Fruit fly (Drosophila melanogaster) whole organism, prepupa: ENCODE data around the gene CG43093.

Source experiments
- CG10631 ChIP-seq: fragments of 200-800 bp; sonication (Bioruptor generic); optimal IDR thresholded peaks from 2 replicates; lab custom pipeline; 2016; ENCODE audit warnings: missing biosample characterization, missing genetic modification characterization
- CG11294 ChIP-seq: fragments of 200-800 bp; sonication (Bioruptor generic); IDR thresholded peaks from 2 replicates; pipeline ENCODE4 v1.3.6; 2022; ENCODE audit warnings: missing biosample characterization, missing genetic modification characterization
- CG11762 ChIP-seq: fragments of 200-800 bp; sonication (Bioruptor generic); optimal IDR thresholded peaks from 3 replicates; lab custom pipeline; 2016; ENCODE audit warnings: missing biosample characterization, missing genetic modification characterization; ENCODE audit not compliant: insufficient read depth
- CG11902 ChIP-seq: fragments of 200-800 bp; sonication (Bioruptor generic); optimal IDR thresholded peaks from 3 replicates; lab custom pipeline; 2016; ENCODE audit warnings: missing biosample characterization, missing genetic modification characterization
- CG32006 ChIP-seq: fragments of 200-800 bp; sonication (Bioruptor generic); optimal IDR thresholded peaks from 3 replicates; lab custom pipeline; 2017; ENCODE audit warnings: missing biosample characterization, mild to moderate bottlenecking, missing genetic modification characterization
- CG34406 ChIP-seq: fragments of 200-800 bp; sonication (Bioruptor generic); optimal IDR thresholded peaks from 3 replicates; lab custom pipeline; 2016; ENCODE audit warnings: missing biosample characterization, missing genetic modification characterization
- CG3919 ChIP-seq: fragments of 200-800 bp; sonication (Bioruptor generic); optimal IDR thresholded peaks from 3 replicates; lab custom pipeline; 2016; ENCODE audit warnings: missing biosample characterization, missing genetic modification characterization
- CG4318 ChIP-seq: fragments of 200-800 bp; sonication (Bioruptor generic); optimal IDR thresholded peaks from 3 replicates; lab custom pipeline; 2017; ENCODE audit warnings: missing biosample characterization, mild to moderate bottlenecking, missing genetic modification characterization
- CG6163 ChIP-seq: fragments of 200-800 bp; sonication (Bioruptor generic); IDR thresholded peaks from 3 replicates; pipeline ENCODE4 v1.3.6; 2022; ENCODE audit warnings: missing biosample characterization, missing genetic modification characterization
- CG6808 ChIP-seq: fragments of 200-800 bp; sonication (Bioruptor generic); optimal IDR thresholded peaks from 3 replicates; lab custom pipeline; 2017; ENCODE audit warnings: missing biosample characterization, missing genetic modification characterization, mild to moderate bottlenecking, moderate library complexity, missing genetic modification reagents
- CG6854 ChIP-seq: fragments of 200-800 bp; sonication (Bioruptor generic); optimal IDR thresholded peaks from 2 replicates; lab custom pipeline; 2017; ENCODE audit warnings: missing biosample characterization, mild to moderate bottlenecking, missing genetic modification characterization
- CG8319 ChIP-seq: fragments of 200-800 bp; sonication (Bioruptor generic); optimal IDR thresholded peaks from 3 replicates; lab custom pipeline; 2016; ENCODE audit warnings: missing biosample characterization, missing genetic modification characterization
- CG9139 ChIP-seq: fragments of 200-800 bp; sonication (Bioruptor generic); optimal IDR thresholded peaks from 3 replicates; lab custom pipeline; 2017; ENCODE audit warnings: missing biosample characterization, mild to moderate bottlenecking, missing genetic modification characterization
- Eip78C ChIP-seq: fragments of 200-800 bp; sonication (Bioruptor generic); peaks from one replicate; lab custom pipeline; 2016; ENCODE audit warnings: missing biosample characterization, missing genetic modification characterization
- Eip93F ChIP-seq: fragments of 200-800 bp; sonication (Bioruptor generic); optimal IDR thresholded peaks from 2 replicates; lab custom pipeline; 2016; ENCODE audit warnings: missing biosample characterization, mild to moderate bottlenecking, missing genetic modification characterization
- Ets96B ChIP-seq: fragments of 200-800 bp; optimal IDR thresholded peaks from 2 replicates; lab custom pipeline; 2019; ENCODE audit warnings: missing biosample characterization, mild to moderate bottlenecking, missing genetic modification characterization, moderate library complexity
- Gug ChIP-seq: fragments of 200-800 bp; sonication (Bioruptor generic); IDR thresholded peaks from 2 replicates; pipeline ENCODE4 v1.3.6; 2022; ENCODE audit warnings: missing biosample characterization, missing genetic modification characterization
- Hr38 ChIP-seq: sonication (Bioruptor generic); optimal IDR thresholded peaks from 2 replicates; lab custom pipeline; 2016; ENCODE audit warnings: missing biosample characterization, missing genetic modification characterization
- Hr39 ChIP-seq: fragments of 200-800 bp; sonication (Bioruptor generic); optimal IDR thresholded peaks from 2 replicates; lab custom pipeline; 2016; ENCODE audit warnings: missing biosample characterization, missing genetic modification characterization
- Hr4 ChIP-seq: fragments of 200-800 bp; sonication (Bioruptor generic); optimal IDR thresholded peaks from 3 replicates; lab custom pipeline; 2016; ENCODE audit warnings: missing biosample characterization, missing genetic modification characterization
- Met ChIP-seq: fragments of 200-800 bp; sonication (Bioruptor generic); optimal IDR thresholded peaks from 3 replicates; lab custom pipeline; 2016; ENCODE audit warnings: missing biosample characterization, missing genetic modification characterization
- OdsH ChIP-seq: fragments of 200-800 bp; sonication (Bioruptor generic); optimal IDR thresholded peaks from 3 replicates; lab custom pipeline; 2016; ENCODE audit warnings: missing biosample characterization, missing genetic modification characterization
- Sox14 ChIP-seq: fragments of 200-800 bp; sonication (Bioruptor generic); optimal IDR thresholded peaks from 3 replicates; lab custom pipeline; 2016; ENCODE audit warnings: missing biosample characterization, missing genetic modification characterization
- Sox15 ChIP-seq: fragments of 200-800 bp; sonication (Bioruptor generic); optimal IDR thresholded peaks from 3 replicates; lab custom pipeline; 2016; ENCODE audit warnings: missing biosample characterization, missing genetic modification characterization
- achi ChIP-seq: fragments of 200-800 bp; sonication (Bioruptor generic); optimal IDR thresholded peaks from 3 replicates; lab custom pipeline; 2016; ENCODE audit warnings: missing biosample characterization, missing genetic modification characterization
- acj6 ChIP-seq: fragments of 200-800 bp; sonication (Bioruptor generic); optimal IDR thresholded peaks from 3 replicates; lab custom pipeline; 2016; ENCODE audit warnings: missing biosample characterization, missing genetic modification characterization
- cyc ChIP-seq: fragments of 200-800 bp; sonication (Bioruptor generic); optimal IDR thresholded peaks from 3 replicates; lab custom pipeline; 2016; ENCODE audit warnings: missing biosample characterization, missing genetic modification characterization
- dac ChIP-seq: fragments of 200-800 bp; sonication (Bioruptor generic); optimal IDR thresholded peaks from 2 replicates; lab custom pipeline; 2017; ENCODE audit warnings: missing biosample characterization, mild to moderate bottlenecking, missing genetic modification characterization
- dsx ChIP-seq: fragments of 200-800 bp; optimal IDR thresholded peaks from 3 replicates; lab custom pipeline; 2019; ENCODE audit warnings: missing biosample characterization, mild to moderate bottlenecking, missing genetic modification characterization, moderate library complexity; ENCODE audit not compliant: poor library complexity, severe bottlenecking
- eg ChIP-seq: fragments of 200-800 bp; sonication (Bioruptor generic); IDR thresholded peaks from 3 replicates; pipeline ENCODE4 v1.3.6; 2022; ENCODE audit warnings: missing biosample characterization, missing genetic modification characterization
- fd59A ChIP-seq: fragments of 200-800 bp; sonication (Bioruptor generic); optimal IDR thresholded peaks from 2 replicates; lab custom pipeline; 2017; ENCODE audit warnings: missing biosample characterization, mild to moderate bottlenecking, missing genetic modification characterization, missing genetic modification reagents
- fd85E ChIP-seq: fragments of 200-800 bp; sonication (Bioruptor generic); optimal IDR thresholded peaks from 3 replicates; lab custom pipeline; 2016; ENCODE audit warnings: missing biosample characterization, missing genetic modification characterization
- fkh ChIP-seq: fragments of 200-800 bp; sonication (Bioruptor generic); optimal IDR thresholded peaks from 3 replicates; lab custom pipeline; 2017; ENCODE audit warnings: missing biosample characterization, mild to moderate bottlenecking, missing genetic modification characterization, moderate library complexity
- lz ChIP-seq: fragments of 200-800 bp; sonication (Bioruptor generic); optimal IDR thresholded peaks from 3 replicates; lab custom pipeline; 2016; ENCODE audit warnings: missing biosample characterization, missing genetic modification characterization
- net ChIP-seq: fragments of 200-800 bp; sonication (Bioruptor generic); optimal IDR thresholded peaks from 3 replicates; lab custom pipeline; 2016; ENCODE audit warnings: missing biosample characterization, missing genetic modification characterization
- pdm3 ChIP-seq: fragments of 200-800 bp; sonication (Bioruptor generic); optimal IDR thresholded peaks from 3 replicates; lab custom pipeline; 2016; ENCODE audit warnings: missing biosample characterization, missing genetic modification characterization
- salr ChIP-seq, 2 experiments: fragments of 200-800 bp; sonication (Bioruptor generic); optimal IDR thresholded peaks; 3 replicates each; lab custom pipeline; 2016 to 2018; ENCODE audit warnings: missing biosample characterization in 2 of 2, missing genetic modification characterization in 2 of 2, mild to moderate bottlenecking in 1 of 2
- spab ChIP-seq: fragments of 200-800 bp; sonication (Bioruptor generic); optimal IDR thresholded peaks from 2 replicates; lab custom pipeline; 2017; ENCODE audit warnings: missing biosample characterization, mild to moderate bottlenecking, missing genetic modification characterization, missing genetic modification reagents
- ss ChIP-seq, 2 experiments: fragments of 200-800 bp; sonication (Bioruptor generic); optimal IDR thresholded peaks; 2 replicates in 1 of 2; 3 replicates in 1 of 2; lab custom pipeline; 2017 to 2018; ENCODE audit warnings: mild to moderate bottlenecking in 2 of 2, missing biosample characterization in 2 of 2, missing genetic modification characterization in 2 of 2, moderate library complexity in 1 of 2
- svp ChIP-seq: fragments of 200-800 bp; sonication (Bioruptor generic); peaks from one replicate; lab custom pipeline; 2016; ENCODE audit warnings: missing biosample characterization, missing genetic modification characterization

Gene CG43093

DNA sequence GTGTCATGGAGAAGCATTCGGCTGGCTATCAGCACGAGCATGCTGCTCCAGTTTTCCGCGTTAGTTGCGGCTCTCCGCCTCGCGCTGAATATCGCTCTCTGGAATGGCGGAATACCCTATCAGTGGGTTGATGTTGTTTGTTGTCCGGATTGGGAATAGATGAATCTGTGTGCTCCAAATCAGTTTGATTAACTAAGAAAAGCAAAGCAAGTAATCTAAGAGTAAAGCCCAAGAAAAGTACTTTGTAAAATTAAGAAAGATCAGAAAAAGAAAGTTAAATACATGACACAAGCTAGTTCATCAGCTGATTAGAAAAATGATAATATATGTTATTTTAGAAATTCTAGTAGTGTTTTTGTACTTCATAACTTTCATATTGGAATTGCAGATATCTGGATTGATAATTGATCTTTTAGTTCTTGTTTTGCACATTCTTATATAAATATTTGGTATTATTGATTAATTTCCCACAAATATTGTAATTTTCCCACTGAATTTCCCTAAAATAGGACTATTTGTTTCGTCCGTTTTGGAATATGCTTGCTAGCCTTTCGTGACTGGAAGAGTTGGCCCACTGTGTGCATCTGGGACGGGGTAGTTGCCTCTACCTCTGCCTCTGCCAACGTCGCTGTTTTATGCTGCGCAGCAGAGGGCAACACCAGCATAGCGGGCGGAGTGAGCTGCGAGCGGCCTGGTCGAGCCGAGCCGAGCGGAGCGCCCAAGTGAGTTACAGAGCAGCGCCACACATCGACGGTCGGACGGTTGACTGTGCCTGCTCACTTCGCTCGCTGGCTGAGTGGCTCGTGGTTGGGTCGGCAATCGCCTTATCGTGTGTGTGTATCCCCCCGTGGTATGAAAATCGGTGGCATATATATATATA lies 16.0 kb downstream of the CG43093 start (continued):
- TF ChIP-seq OdsH (GFP tag; lab: Kevin White, UChicago) (peak; percentile 28), Eip78C (peak; percentile 78), dsx (GFP tag; lab: Kevin White, UChicago) (no peak), Eip93F (GFP tag; lab: Kevin White, UChicago) (no peak), Gug (GFP tag; lab: Robert Waterston, UW) (0 out of 2 replicates have a peak, but pooled peaks have one; percentile 22), CG8319 (GFP tag; lab: Kevin White, UChicago) (no peak), svp (GFP tag; lab: Kevin White, UChicago) (peak; percentile 68), CG6163 (peak; percentile 68), acj6 (GFP tag; lab: Kevin White, UChicago) (no peak)

DNA sequence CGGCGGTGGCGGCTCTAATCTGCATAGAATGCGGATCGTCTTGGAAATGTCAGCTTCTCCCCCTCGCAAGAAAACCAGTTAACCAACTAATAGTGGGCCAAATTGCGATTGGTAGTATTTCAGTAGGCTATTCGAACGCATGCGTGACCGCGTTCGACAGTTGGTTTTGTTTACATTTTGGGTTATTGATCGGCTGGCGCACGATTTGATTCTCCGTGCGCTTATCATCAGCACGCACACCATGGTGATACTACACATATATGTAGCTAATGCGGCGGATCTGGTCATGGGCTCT lies 16.6 kb downstream of the CG43093 start:
- TF ChIP-seq CG11902: no peak
- peak in 1 of 2 experiments; percentile 38 for TF ChIP-seq ss (GFP tag; optimal IDR thresholded peaks at IDR 0.05; lab: Kevin White, UChicago)
- peak; percentile 71 for TF ChIP-seq fkh

DNA sequence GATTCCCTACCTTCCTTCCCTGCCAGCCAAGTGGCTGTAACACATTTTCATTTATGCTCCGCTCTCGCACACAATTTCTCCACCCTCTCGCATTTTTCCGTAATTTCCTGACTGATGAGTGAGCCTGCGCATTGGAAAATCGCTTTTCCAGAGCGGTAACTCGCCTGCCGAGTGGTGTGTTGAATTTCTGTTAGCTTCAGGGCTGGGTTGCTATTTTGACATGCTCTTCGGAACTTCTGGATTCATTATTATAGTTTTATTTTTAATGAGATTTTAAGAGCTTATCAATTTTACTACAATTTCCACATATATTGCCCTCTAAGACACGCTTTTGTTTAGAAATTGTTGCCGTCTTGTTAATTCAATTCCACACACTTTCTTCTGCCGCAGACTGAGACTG lies 17.2 kb downstream of the CG43093 start:
- TF ChIP-seq net: no peak
- no peak for TF ChIP-seq pdm3 (GFP tag; lab: Kevin White, UChicago)
- no peak for TF ChIP-seq salr (GFP tag; optimal IDR thresholded peaks at IDR 0.05; lab: Kevin White, UChicago)
- 0 out of 3 replicates have a peak, but pooled peaks have one; percentile 12 for TF ChIP-seq eg
- TF ChIP-seq cyc: no peak
- no peak for TF ChIP-seq Eip93F (GFP tag; lab: Kevin White, UChicago)
- no peak for TF ChIP-seq CG34406
- TF ChIP-seq Hr39 (GFP tag; lab: Kevin White, UChicago): no peak
- TF ChIP-seq CG6808 (GFP tag; lab: Kevin White, UChicago): no peak
- TF ChIP-seq CG4318 (GFP tag; lab: Kevin White, UChicago): no peak
- peak; percentile 21 for TF ChIP-seq Eip78C
- peak; percentile 35 for TF ChIP-seq svp (GFP tag; lab: Kevin White, UChicago)
- TF ChIP-seq spab (GFP tag; lab: Kevin White, UChicago): no peak

DNA sequence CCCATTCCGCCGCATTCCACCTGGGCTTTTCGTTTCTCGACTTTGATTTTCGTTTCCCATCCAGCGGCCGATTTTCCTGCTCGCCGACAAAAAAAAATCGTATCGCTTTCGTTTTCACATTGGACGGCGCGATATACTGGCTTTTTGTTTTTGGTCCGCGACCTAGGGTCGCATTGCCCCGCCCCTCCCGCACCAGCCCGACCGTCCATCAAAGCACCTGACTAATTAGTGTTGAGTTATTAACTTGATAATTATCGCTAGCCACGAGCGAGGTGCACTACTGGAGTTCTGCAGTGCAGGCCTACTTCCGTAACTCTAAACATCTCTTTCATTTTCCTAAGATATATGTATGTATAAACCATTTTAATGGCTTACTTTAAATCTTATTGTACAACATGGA lies 18.4 kb downstream of the CG43093 start:
- TF ChIP-seq ss (GFP tag; optimal IDR thresholded peaks at IDR 0.05; lab: Kevin White, UChicago) (no peak), Gug (GFP tag; lab: Robert Waterston, UW) (no peak), Eip93F (GFP tag; lab: Kevin White, UChicago) (no peak), Sox15 (GFP tag; lab: Kevin White, UChicago) (no peak), dsx (GFP tag; lab: Kevin White, UChicago) (no peak), svp (GFP tag; lab: Kevin White, UChicago) (peak; percentile 69)

DNA sequence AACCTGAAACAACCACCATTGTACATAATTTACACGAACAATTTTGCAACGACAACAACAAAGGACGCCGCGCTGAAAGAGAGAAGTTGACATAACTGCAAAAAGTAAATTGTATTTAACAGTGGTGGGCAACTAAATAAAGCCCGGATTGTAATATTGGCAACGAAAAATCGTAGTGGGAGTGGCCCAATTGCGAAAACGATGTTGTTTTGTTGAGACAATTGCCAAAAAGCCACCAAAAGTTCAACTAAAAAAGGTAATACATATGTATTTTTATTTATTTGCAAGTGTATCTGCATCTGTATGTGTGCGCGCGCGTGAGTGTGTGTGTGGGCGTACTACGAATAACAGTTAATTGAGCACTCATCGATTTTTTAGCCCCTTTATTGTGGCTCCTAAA lies 19.0 kb downstream of the CG43093 start:
- TF ChIP-seq CG6808 (GFP tag; lab: Kevin White, UChicago) (no peak), salr (GFP tag; optimal IDR thresholded peaks at IDR 0.05; lab: Kevin White, UChicago) (no peak), CG11902 (no peak), cyc (peak; percentile 20), CG9139 (GFP tag; lab: Kevin White, UChicago) (no peak), Gug (GFP tag; lab: Robert Waterston, UW) (peak; percentile 47; the same call in 1 of the 2 replicates), CG6854 (GFP tag; lab: Kevin White, UChicago) (no peak), Sox14 (GFP tag; lab: Kevin White, UChicago) (peak; percentile 17), Eip78C (peak; percentile 73), Hr38 (GFP tag; lab: Kevin White, UChicago) (no peak), CG32006 (peak; percentile 54), Met (GFP tag; lab: Kevin White, UChicago) (peak; percentile 36), fkh (peak; percentile 9), achi (peak; percentile 15), fd59A (no peak), dac (peak; percentile 16), CG11762 (GFP tag; lab: Kevin White, UChicago) (peak; percentile 42), ss (GFP tag; optimal IDR thresholded peaks at IDR 0.05; lab: Kevin White, UChicago) (no peak), pdm3 (GFP tag; lab: Kevin White, UChicago) (peak; percentile 55), svp (GFP tag; lab: Kevin White, UChicago) (peak; percentile 65), CG11294 (GFP tag; lab: Robert Waterston, UW) (no peak), CG10631 (GFP tag; lab: Kevin White, UChicago) (no peak), Hr4 (GFP tag; lab: Kevin White, UChicago) (peak; percentile 64), Ets96B (tag; lab: Kevin White, UChicago) (peak; percentile 18), OdsH (GFP tag; lab: Kevin White, UChicago) (peak; percentile 45), fd85E (GFP tag; lab: Kevin White, UChicago) (no peak), CG3919 (GFP tag; lab: Kevin White, UChicago) (no peak), lz (peak; percentile 25)
